Worm (Caenorhabditis elegans): ENCODE results near the gene F08C6.18.

Gene F08C6.18

ce11 chrX:7593931-7594544, 20.6 kb upstream of the F08C6.18 start:
- TF ChIP-seq mdl-1 (tag; optimal IDR thresholded peaks at IDR 0.05) (peak in 1 of 2 experiments; percentile 35), fkh-4 (tag; optimal IDR thresholded peaks at IDR 0.05; ENCODE audit: borderline replicate concordance) (no peak), nhr-85 (tag) (peak; percentile 78), blmp-1 (tag; optimal IDR thresholded peaks at IDR 0.05) (peak; percentile 68), nhr-71 (tag; optimal IDR thresholded peaks at IDR 0.05) (peak; percentile 5), skn-1 (tag; optimal IDR thresholded peaks at IDR 0.05) (no peak), ceh-88 (GFP tag; IDR thresholded peaks at IDR 0.05) (no peak), lin-14 (GFP tag; optimal IDR thresholded peaks at IDR 0.05) (peak; percentile 49), efl-3 (GFP tag; optimal IDR thresholded peaks at IDR 0.05) (no peak), lsy-2 (tag; optimal IDR thresholded peaks at IDR 0.05) (peak in 1 of 2 experiments; percentile 3), egl-13 (tag; optimal IDR thresholded peaks at IDR 0.05) (no peak), nhr-20 (tag; optimal IDR thresholded peaks at IDR 0.05) (peak; percentile 28)

DNA sequence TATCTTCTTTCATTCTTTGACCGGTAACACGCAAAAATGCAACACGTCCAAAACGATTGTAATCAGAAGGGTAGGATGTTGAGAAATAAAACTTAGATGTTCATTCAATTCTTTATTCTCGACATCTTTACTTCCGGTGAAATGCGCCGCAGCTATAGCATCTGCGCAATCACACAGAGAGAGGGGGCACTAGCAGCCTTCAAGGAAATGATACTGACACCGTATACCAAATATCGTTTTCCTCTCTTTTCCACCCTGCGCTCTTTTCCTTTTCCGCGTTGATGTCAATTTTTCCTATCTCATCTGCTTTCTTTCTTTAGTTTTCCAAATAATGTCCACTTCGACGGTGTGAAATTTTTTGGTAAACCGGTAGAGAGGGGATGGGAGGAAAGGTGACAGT, 17.3 kb upstream of the F08C6.18 start:
- TF ChIP-seq fkh-8 (tag; optimal IDR thresholded peaks at IDR 0.05): no peak
- TF ChIP-seq zip-4 (GFP tag; optimal IDR thresholded peaks at IDR 0.05): no peak
- TF ChIP-seq nhr-90 (tag; optimal IDR thresholded peaks at IDR 0.05; ENCODE audit: poor library complexity): peak; percentile 27
- no peak for TF ChIP-seq irx-1 (tag; optimal IDR thresholded peaks at IDR 0.05)
- no peak for TF ChIP-seq isw-1 (GFP tag; IDR thresholded peaks at IDR 0.05)
- no peak for TF ChIP-seq ceh-63 (GFP tag; optimal IDR thresholded peaks at IDR 0.05)
- TF ChIP-seq sup-37 (GFP tag; optimal IDR thresholded peaks at IDR 0.05): no peak
- no peak for TF ChIP-seq egl-27 (tag; optimal IDR thresholded peaks at IDR 0.05)
- no peak for TF ChIP-seq ama-1 (optimal IDR thresholded peaks at IDR 0.05)
- TF ChIP-seq ceh-90 (tag; optimal IDR thresholded peaks at IDR 0.05): no peak
- TF ChIP-seq unc-130 (tag; optimal IDR thresholded peaks at IDR 0.05): no peak
- no peak for TF ChIP-seq dpl-1 (GFP tag; optimal IDR thresholded peaks at IDR 0.05)
- TF ChIP-seq C04F5.9 (tag; optimal IDR thresholded peaks at IDR 0.05): no peak
- no peak for TF ChIP-seq unc-98 (GFP tag; IDR thresholded peaks at IDR 0.05)
- peak; percentile 48 for TF ChIP-seq tbx-2 (tag; optimal IDR thresholded peaks at IDR 0.05)
- TF ChIP-seq mep-1 (tag; optimal IDR thresholded peaks at IDR 0.05): peak; percentile 4
- no peak for TF ChIP-seq nhr-47 (tag; optimal IDR thresholded peaks at IDR 0.05)
- no peak for TF ChIP-seq sox-4 (tag; optimal IDR thresholded peaks at IDR 0.05)
- no peak for TF ChIP-seq fkh-4 (tag; optimal IDR thresholded peaks at IDR 0.05; ENCODE audit: borderline replicate concordance)
- no peak for TF ChIP-seq ceh-8 (GFP tag; optimal IDR thresholded peaks at IDR 0.05)
- no peak for TF ChIP-seq lin-39 (tag; optimal IDR thresholded peaks at IDR 0.05)
- no peak for TF ChIP-seq lir-3 (tag; optimal IDR thresholded peaks at IDR 0.05; ENCODE audit: poor library complexity)
- TF ChIP-seq nhr-20 (tag; optimal IDR thresholded peaks at IDR 0.05): peak; percentile 36
- TF ChIP-seq skn-1 (tag; optimal IDR thresholded peaks at IDR 0.05): no peak
- no peak for TF ChIP-seq elt-2 (tag; optimal IDR thresholded peaks at IDR 0.05)
- no peak for TF ChIP-seq C16A3.4 (tag; optimal IDR thresholded peaks at IDR 0.05)
- peak; percentile 87 for TF ChIP-seq blmp-1 (tag; optimal IDR thresholded peaks at IDR 0.05)
- 0 out of 2 replicates have a peak, but pooled peaks have one; percentile 4 for TF ChIP-seq nhr-19 (GFP tag; conservative IDR thresholded peaks at IDR 0.05)
- TF ChIP-seq nhr-77 (tag; optimal IDR thresholded peaks at IDR 0.05): no peak
- TF ChIP-seq egl-13 (tag; optimal IDR thresholded peaks at IDR 0.05): no peak
- TF ChIP-seq mef-2 (tag; optimal IDR thresholded peaks at IDR 0.05): no peak
- TF ChIP-seq lin-13 (GFP tag; optimal IDR thresholded peaks at IDR 0.05): no peak
- TF ChIP-seq pqm-1 (tag; optimal IDR thresholded peaks at IDR 0.05): no peak
- no peak for TF ChIP-seq nhr-28 (tag; optimal IDR thresholded peaks at IDR 0.05)
- TF ChIP-seq efl-1 (optimal IDR thresholded peaks at IDR 0.05): no peak
- TF ChIP-seq efl-1 (GFP tag; optimal IDR thresholded peaks at IDR 0.05 in 1 of 2): no peak
- TF ChIP-seq dsc-1 (tag; optimal IDR thresholded peaks at IDR 0.05): no peak
- TF ChIP-seq unc-86 (tag; optimal IDR thresholded peaks at IDR 0.05): no peak
- no peak for TF ChIP-seq unc-30 (tag; optimal IDR thresholded peaks at IDR 0.05)
- peak; percentile 75 for TF ChIP-seq nhr-85 (tag)
- peak; percentile 78 for TF ChIP-seq lin-14 (GFP tag; optimal IDR thresholded peaks at IDR 0.05)
- peak in 1 of 2 experiments; percentile 39 for TF ChIP-seq lsy-2 (tag; optimal IDR thresholded peaks at IDR 0.05)
- no peak for TF ChIP-seq ces-1 (GFP tag; optimal IDR thresholded peaks at IDR 0.05)
- no peak for TF ChIP-seq zag-1 (tag; optimal IDR thresholded peaks at IDR 0.05)
- peak in 5 of 6 experiments; percentile 13 to 57 (median 50) for TF ChIP-seq elt-3 (tag; optimal IDR thresholded peaks at IDR 0.05)
- TF ChIP-seq lin-35 (GFP tag; optimal IDR thresholded peaks at IDR 0.05): no peak
